Worm (Caenorhabditis elegans): ENCODE measurements around the gene W06G6.15.

DNA sequence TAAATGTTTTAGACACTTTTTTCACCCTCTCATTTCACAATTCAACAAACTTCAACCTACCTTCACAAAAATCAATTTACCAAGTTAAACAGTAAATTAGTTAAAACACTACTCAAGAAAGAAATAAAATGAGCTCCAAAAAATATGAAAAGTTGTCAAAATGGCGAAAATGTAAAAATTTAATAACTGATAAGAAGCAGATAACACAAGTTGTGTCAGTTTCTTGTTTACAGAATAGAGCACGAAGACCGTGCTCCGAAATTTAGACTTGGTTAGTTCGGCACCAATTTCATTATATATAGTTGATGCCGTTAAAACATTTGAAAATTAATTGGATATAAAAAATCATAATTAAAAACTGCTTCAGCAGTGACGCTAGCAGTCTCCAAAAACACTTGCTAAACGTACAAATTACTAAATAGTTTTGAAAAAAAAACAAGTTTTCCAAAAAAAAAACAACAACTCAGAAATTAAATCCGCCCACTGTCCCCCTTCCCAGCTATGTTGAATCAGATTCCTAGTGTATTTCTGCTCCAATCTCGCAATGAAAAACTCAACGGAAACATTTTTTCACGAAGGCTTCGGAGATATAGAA is 43.5 kb upstream of the W06G6.15 start, which contains the start of gene srw-54:
- TF ChIP-seq nhr-77 (tag; optimal IDR thresholded peaks at IDR 0.05) = no peak
- TF ChIP-seq nhr-25 (tag; optimal IDR thresholded peaks at IDR 0.05) = no peak
- no peak for TF ChIP-seq ZK546.5 (tag; optimal IDR thresholded peaks at IDR 0.05)
- TF ChIP-seq nhr-28 (tag; optimal IDR thresholded peaks at IDR 0.05) = no peak

Data from whole organism, L3 larva.